Worm (Caenorhabditis elegans) whole organism, young adult: ENCODE data around the gene T05B4.13.
A peak's percentile ranks its signal among the peaks of the same experiment; 100 is the strongest.

Experiments used
- B0336.3 ChIP-seq: fragments of 200-800 bp; sonication (Bioruptor generic); IDR thresholded peaks from 2 replicates; pipeline ENCODE4 v1.3.6; 2022; ENCODE audit warnings: missing genetic modification characterization, missing compliant biosample characterization
- F33H1.4 ChIP-seq: fragments of 200-800 bp; sonication (Bioruptor generic); IDR thresholded peaks from 2 replicates; pipeline ENCODE4 v1.3.6; 2022; ENCODE audit warnings: missing genetic modification reagents, missing genetic modification characterization, missing compliant biosample characterization
- F37B4.10 ChIP-seq: fragments of 200-800 bp; sonication (Bioruptor generic); IDR thresholded peaks from 2 replicates; pipeline ENCODE4 v1.3.6; 2022; ENCODE audit warnings: missing genetic modification characterization, missing compliant biosample characterization
- F55B11.4 ChIP-seq: sonication (generic microtip); optimal IDR thresholded peaks from 2 replicates; lab custom pipeline; 2016; ENCODE audit warnings: missing compliant biosample characterization, missing genetic modification characterization, borderline replicate concordance; ENCODE audit not compliant: insufficient read depth
- K11D2.4 ChIP-seq: fragments of 200-800 bp; sonication (Bioruptor generic); IDR thresholded peaks from 2 replicates; pipeline ENCODE4 v1.3.6; 2022; ENCODE audit warnings: missing genetic modification reagents, missing genetic modification characterization, missing compliant biosample characterization
- T07F8.4 ChIP-seq: sonication (generic microtip); optimal IDR thresholded peaks from 2 replicates; lab custom pipeline; 2016; ENCODE audit warnings: mild to moderate bottlenecking, missing genetic modification characterization, moderate library complexity, missing compliant biosample characterization
- Y53F4B.3 ChIP-seq: fragments of 200-800 bp; sonication (Bioruptor generic); IDR thresholded peaks from 2 replicates; pipeline ENCODE4 v1.3.6; 2022; ENCODE audit warnings: missing genetic modification reagents, missing genetic modification characterization, missing compliant biosample characterization
- aptf-2 ChIP-seq: fragments of 200-800 bp; sonication (Bioruptor generic); conservative IDR thresholded peaks from 2 replicates; pipeline ENCODE4 v1.3.6; 2022; ENCODE audit warnings: missing genetic modification reagents, missing genetic modification characterization, missing compliant biosample characterization
- aptf-3 ChIP-seq: fragments of 200-800 bp; sonication (Bioruptor generic); IDR thresholded peaks from 2 replicates; pipeline ENCODE4 v1.3.6; 2022; ENCODE audit warnings: missing genetic modification characterization, missing compliant biosample characterization
- athp-1 ChIP-seq: sonication (generic microtip); optimal IDR thresholded peaks from 2 replicates; lab custom pipeline; 2017; ENCODE audit warnings: mild to moderate bottlenecking, missing genetic modification characterization, missing compliant biosample characterization
- attf-3 ChIP-seq: fragments of 200-800 bp; sonication (Bioruptor generic); conservative IDR thresholded peaks from 2 replicates; pipeline ENCODE4 v1.3.6; 2022; ENCODE audit warnings: missing genetic modification reagents, missing genetic modification characterization, missing compliant biosample characterization
- bed-2 ChIP-seq: fragments of 200-800 bp; sonication (Bioruptor generic); IDR thresholded peaks from 2 replicates; pipeline ENCODE4 v1.3.6; 2022; ENCODE audit warnings: missing genetic modification reagents, missing genetic modification characterization, missing compliant biosample characterization
- ccch-3 ChIP-seq: fragments of 200-800 bp; sonication (Bioruptor generic); optimal IDR thresholded peaks from 2 replicates; lab custom pipeline; 2018; ENCODE audit warnings: mild to moderate bottlenecking, missing genetic modification characterization, missing compliant biosample characterization
- cebp-2 ChIP-seq: fragments of 200-800 bp; sonication (Bioruptor generic); IDR thresholded peaks from 2 replicates; pipeline ENCODE4 v1.3.6; 2022; ENCODE audit warnings: missing genetic modification characterization, missing compliant biosample characterization
- ceh-79 ChIP-seq: sonication (generic microtip); optimal IDR thresholded peaks from 2 replicates; lab custom pipeline; 2017; ENCODE audit warnings: mild to moderate bottlenecking, missing genetic modification characterization, missing compliant biosample characterization
- egl-44 ChIP-seq: fragments of 200-800 bp; sonication (Bioruptor generic); IDR thresholded peaks from 2 replicates; pipeline ENCODE4 v1.3.6; 2022; ENCODE audit warnings: missing genetic modification reagents, missing genetic modification characterization, missing compliant biosample characterization
- ets-4 ChIP-seq: fragments of 200-800 bp; sonication (Bioruptor generic); optimal IDR thresholded peaks from 2 replicates; lab custom pipeline; 2018; ENCODE audit warnings: mild to moderate bottlenecking, missing genetic modification characterization, missing compliant biosample characterization
- hmg-1.2 ChIP-seq: fragments of 200-800 bp; sonication (Bioruptor generic); IDR thresholded peaks from 2 replicates; pipeline ENCODE4 v1.3.6; 2022; ENCODE audit warnings: missing genetic modification reagents, missing genetic modification characterization, missing compliant biosample characterization
- lag-1 ChIP-seq: fragments of 200-800 bp; sonication (Bioruptor generic); IDR thresholded peaks from 2 replicates; pipeline ENCODE4 v1.3.6; 2022; ENCODE audit warnings: missing genetic modification reagents, missing genetic modification characterization, missing compliant biosample characterization
- let-526 ChIP-seq: fragments of 200-800 bp; sonication (Bioruptor generic); IDR thresholded peaks from 2 replicates; pipeline ENCODE4 v1.3.6; 2022; ENCODE audit warnings: missing genetic modification reagents, missing genetic modification characterization, missing compliant biosample characterization
- let-607 ChIP-seq, 2 experiments: fragments of 200-800 bp in 1 of 2; sonication (Bioruptor generic) in 1 of 2; sonication (generic microtip) in 1 of 2; optimal IDR thresholded peaks; 2 replicates each; lab custom pipeline; 2016 to 2018; ENCODE audit warnings: mild to moderate bottlenecking in 2 of 2, missing compliant biosample characterization in 2 of 2, missing genetic modification characterization in 2 of 2, moderate library complexity in 2 of 2, missing genotype in 1 of 2
- lin-26 ChIP-seq: fragments of 200-800 bp; sonication (Bioruptor generic); IDR thresholded peaks from 2 replicates; pipeline ENCODE4 v1.3.6; 2022; ENCODE audit warnings: missing genetic modification reagents, missing genetic modification characterization, missing compliant biosample characterization
- lin-40 ChIP-seq: sonication (generic microtip); optimal IDR thresholded peaks from 2 replicates; lab custom pipeline; 2016; ENCODE audit warnings: missing genetic modification characterization, mild to moderate bottlenecking, missing compliant biosample characterization, missing genotype, missing genetic modification reagents
- lsl-1 ChIP-seq: fragments of 200-800 bp; sonication (Bioruptor generic); optimal IDR thresholded peaks from 2 replicates; lab custom pipeline; 2018; ENCODE audit warnings: mild to moderate bottlenecking, missing genetic modification characterization, moderate library complexity, missing compliant biosample characterization
- madf-10 ChIP-seq: sonication (generic microtip); optimal IDR thresholded peaks from 2 replicates; lab custom pipeline; 2016; ENCODE audit warnings: mild to moderate bottlenecking, missing genetic modification characterization, missing compliant biosample characterization
- madf-6 ChIP-seq: fragments of 200-800 bp; sonication (Bioruptor generic); IDR thresholded peaks from 2 replicates; pipeline ENCODE4 v1.3.6; 2022; ENCODE audit warnings: missing genetic modification reagents, missing genetic modification characterization, missing compliant biosample characterization
- madf-8 ChIP-seq: fragments of 200-800 bp; sonication (Bioruptor generic); conservative IDR thresholded peaks from 2 replicates; pipeline ENCODE4 v1.3.6; 2022; ENCODE audit warnings: missing genetic modification reagents, missing genetic modification characterization, missing compliant biosample characterization
- nfya-1 ChIP-seq: sonication (generic microtip); optimal IDR thresholded peaks from 2 replicates; lab custom pipeline; 2017; ENCODE audit warnings: antibody characterized with exemption, missing compliant biosample characterization, missing genetic modification characterization, borderline replicate concordance; ENCODE audit not compliant: insufficient read depth
- nfyb-1 ChIP-seq: fragments of 200-800 bp; sonication (Bioruptor generic); IDR thresholded peaks from 2 replicates; pipeline ENCODE4 v1.3.6; 2022; ENCODE audit warnings: missing genetic modification reagents, missing genetic modification characterization, missing compliant biosample characterization
- nhr-120 ChIP-seq: fragments of 200-800 bp; sonication (Bioruptor generic); IDR thresholded peaks from 2 replicates; pipeline ENCODE4 v1.3.6; 2022; ENCODE audit warnings: missing genetic modification characterization, missing compliant biosample characterization
- nhr-179 ChIP-seq: sonication (generic microtip); optimal IDR thresholded peaks from 2 replicates; lab custom pipeline; 2016; ENCODE audit warnings: mild to moderate bottlenecking, missing genetic modification characterization, missing compliant biosample characterization
- nhr-80 ChIP-seq: sonication (generic microtip); optimal IDR thresholded peaks from 2 replicates; lab custom pipeline; 2016; ENCODE audit warnings: missing genetic modification characterization, missing compliant biosample characterization
- rpc-1 ChIP-seq, 2 experiments: fragments of 150-350 bp in 1 of 2; sonication (generic microtip) in 1 of 2; optimal IDR thresholded peaks; 2 replicates each; lab custom pipeline; 2014 to 2018; ENCODE audit warnings: missing biosample characterization in 1 of 2, missing genetic modification characterization in 1 of 2, missing genetic modification reagents in 1 of 2, missing genotype in 1 of 2
- snpc-1.1 ChIP-seq: sonication (generic microtip); optimal IDR thresholded peaks from 2 replicates; lab custom pipeline; 2017; ENCODE audit warnings: missing genetic modification characterization, mild to moderate bottlenecking, missing compliant biosample characterization, antibody characterized with exemption, moderate library complexity, missing genotype, missing genetic modification reagents; ENCODE audit not compliant: insufficient read depth
- snpc-1.3 ChIP-seq: sonication (generic microtip); optimal IDR thresholded peaks from 2 replicates; lab custom pipeline; 2017; ENCODE audit warnings: missing genetic modification characterization, mild to moderate bottlenecking, missing compliant biosample characterization, antibody characterized with exemption, moderate library complexity, missing genotype, missing genetic modification reagents; ENCODE audit not compliant: insufficient read depth
- snpc-3.4 ChIP-seq: sonication (generic microtip); optimal IDR thresholded peaks from 2 replicates; lab custom pipeline; 2017; ENCODE audit warnings: missing genetic modification characterization, mild to moderate bottlenecking, missing compliant biosample characterization, antibody characterized with exemption, moderate library complexity, missing genotype, missing genetic modification reagents
- somi-1 ChIP-seq: fragments of 200-800 bp; sonication (Bioruptor generic); optimal IDR thresholded peaks from 2 replicates; lab custom pipeline; 2018; ENCODE audit warnings: mild to moderate bottlenecking, missing genetic modification characterization, missing compliant biosample characterization
- sptf-2 ChIP-seq: fragments of 200-800 bp; sonication (Bioruptor generic); optimal IDR thresholded peaks from 2 replicates; lab custom pipeline; 2018; ENCODE audit warnings: mild to moderate bottlenecking, missing genetic modification characterization, missing compliant biosample characterization
- tbp1 ChIP-seq: fragments of 200-800 bp; sonication (Bioruptor generic); optimal IDR thresholded peaks from 2 replicates; lab custom pipeline; 2018; ENCODE audit warnings: mild to moderate bottlenecking, missing genetic modification characterization, missing compliant biosample characterization
- tbx-9 ChIP-seq: sonication (generic microtip); optimal IDR thresholded peaks from 2 replicates; lab custom pipeline; 2016; ENCODE audit warnings: borderline replicate concordance, missing genetic modification characterization, inconsistent platforms, missing compliant biosample characterization
- xnd-1 ChIP-seq: sonication (generic microtip); optimal IDR thresholded peaks from 2 replicates; lab custom pipeline; 2016; ENCODE audit warnings: missing genotype, missing genetic modification reagents, missing genetic modification characterization, missing compliant biosample characterization
- zim-3 ChIP-seq: sonication (generic microtip); optimal IDR thresholded peaks from 2 replicates; lab custom pipeline; 2017; ENCODE audit warnings: mild to moderate bottlenecking, missing genetic modification characterization, moderate library complexity, missing compliant biosample characterization
- ztf-18 ChIP-seq: sonication (generic microtip); optimal IDR thresholded peaks from 2 replicates; lab custom pipeline; 2016; ENCODE audit warnings: missing genotype, mild to moderate bottlenecking, missing genetic modification characterization, missing compliant biosample characterization
- ztf-22 ChIP-seq: fragments of 200-800 bp; sonication (Bioruptor generic); optimal IDR thresholded peaks from 2 replicates; lab custom pipeline; 2018; ENCODE audit warnings: mild to moderate bottlenecking, missing genetic modification characterization, moderate library complexity, missing compliant biosample characterization
- ztf-25 ChIP-seq: fragments of 200-800 bp; sonication (Bioruptor generic); IDR thresholded peaks from 2 replicates; pipeline ENCODE4 v1.3.6; 2022; ENCODE audit warnings: missing genetic modification reagents, missing genetic modification characterization, missing compliant biosample characterization
- ztf-26 ChIP-seq: sonication (generic microtip); optimal IDR thresholded peaks from 2 replicates; lab custom pipeline; 2017; ENCODE audit warnings: missing genetic modification characterization, missing compliant biosample characterization

Gene T05B4.13

DNA sequence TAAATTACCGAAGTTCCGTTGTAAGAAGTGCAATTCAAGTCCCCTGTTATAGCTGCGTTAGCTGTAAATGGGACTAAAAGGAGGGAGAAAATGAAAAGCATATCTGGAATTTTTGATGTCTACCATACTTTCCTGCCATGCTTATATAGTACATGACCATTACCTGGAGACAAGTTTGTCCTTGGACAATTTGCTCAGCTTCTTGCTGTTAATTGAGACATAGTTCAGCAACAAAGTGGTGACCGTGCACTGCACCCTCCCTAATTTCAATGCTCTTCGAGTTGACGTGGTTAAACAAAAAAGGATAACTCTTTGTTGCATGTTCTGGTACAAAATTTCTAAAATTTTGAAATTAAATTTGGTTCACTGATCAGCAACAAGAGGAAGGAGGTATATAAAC, at the start of gene T05B4.13:
T05B4.13 (minus strand) TSS at position 101 of the 400 bp plus-strand sequence.
- no peak for TF ChIP-seq egl-44 (GFP tag; lab: Robert Waterston, UW)
- TF ChIP-seq nfya-1 (tag; lab: Kevin White, UChicago), result no peak
- TF ChIP-seq B0336.3 (GFP tag; lab: Robert Waterston, UW), result no peak
- TF ChIP-seq cebp-2 (GFP tag; lab: Robert Waterston, UW), result no peak
- no peak for TF ChIP-seq F37B4.10 (GFP tag; lab: Robert Waterston, UW)
- TF ChIP-seq ztf-22 (GFP tag; lab: Kevin White, UChicago), result no peak
- TF ChIP-seq let-607 (tag; optimal IDR thresholded peaks at IDR 0.05; lab: Kevin White, UChicago), result no peak
- TF ChIP-seq lin-26 (GFP tag; lab: Robert Waterston, UW), result no peak
- TF ChIP-seq, all 124 proteins: peak for 0

DNA sequence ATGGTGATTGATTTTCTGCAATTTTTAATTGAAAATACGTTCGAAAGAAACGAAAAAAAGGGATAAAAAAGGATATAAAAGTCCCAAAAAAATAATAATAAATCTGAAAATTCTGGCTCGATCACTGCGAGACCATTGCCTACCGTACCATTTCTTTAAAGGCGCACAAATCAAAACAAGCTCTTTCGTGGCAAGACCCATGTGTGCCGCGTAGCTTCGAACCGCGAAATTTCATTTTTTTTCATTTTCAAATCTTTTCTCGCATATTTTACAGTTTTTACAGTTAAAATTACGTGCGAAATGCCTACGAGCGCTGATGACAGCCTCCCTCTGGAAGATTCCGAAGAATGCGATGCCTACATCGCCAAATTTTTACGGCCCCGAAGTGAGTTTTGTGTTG, 48.3 kb upstream of the T05B4.13 start, which contains the start of the genes coh-4 and pid-5:
coh-4 (minus strand) TSS at position 17 of the 400 bp plus-strand sequence.
pid-5 (plus strand) TSS at position 259 of the 400 bp plus-strand sequence.
- TF ChIP-seq madf-10, result no peak
- TF ChIP-seq madf-8 (GFP tag; lab: Robert Waterston, UW), result peak; percentile 95
- TF ChIP-seq ceh-79 (tag; lab: Kevin White, UChicago), result no peak
- TF ChIP-seq ztf-26 (tag; lab: Kevin White, UChicago), result no peak
- no peak for TF ChIP-seq K11D2.4 (GFP tag; lab: Robert Waterston, UW)
- TF ChIP-seq F55B11.4 (tag; lab: Kevin White, UChicago), result no peak
- no peak for TF ChIP-seq aptf-3 (GFP tag; lab: Robert Waterston, UW)
- no peak for TF ChIP-seq nfya-1 (tag; lab: Kevin White, UChicago)
- TF ChIP-seq rpc-1 (optimal IDR thresholded peaks at IDR 0.05; lab: Kevin White, UChicago), result no peak
- no peak for TF ChIP-seq rpc-1 (tag; optimal IDR thresholded peaks at IDR 0.05; lab: Kevin White, UChicago)
- no peak for TF ChIP-seq sptf-2 (GFP tag; lab: Kevin White, UChicago)
- TF ChIP-seq attf-3 (GFP tag; lab: Robert Waterston, UW), result 0 out of 2 replicates have a peak, but pooled peaks have one; percentile 14
- TF ChIP-seq snpc-1.3 (tag; lab: Kevin White, UChicago), result peak; percentile 81
- TF ChIP-seq T07F8.4, result no peak
- TF ChIP-seq nhr-120 (GFP tag; lab: Robert Waterston, UW), result no peak
- no peak for TF ChIP-seq nhr-80 (tag; lab: Kevin White, UChicago)
- TF ChIP-seq tbx-9 (tag; lab: Kevin White, UChicago), result no peak
- no peak for TF ChIP-seq aptf-2 (GFP tag; lab: Robert Waterston, UW)
- no peak for TF ChIP-seq lag-1 (GFP tag; lab: Robert Waterston, UW)
- no peak for TF ChIP-seq ets-4
- no peak for TF ChIP-seq zim-3 (tag; lab: Kevin White, UChicago)
- TF ChIP-seq madf-6 (GFP tag; lab: Robert Waterston, UW), result peak; percentile 99
- TF ChIP-seq egl-44 (GFP tag; lab: Robert Waterston, UW), result no peak
- TF ChIP-seq lsl-1 (GFP tag; lab: Kevin White, UChicago), result peak; percentile 99
- no peak for TF ChIP-seq F37B4.10 (GFP tag; lab: Robert Waterston, UW)
- no peak for TF ChIP-seq let-526 (GFP tag; lab: Robert Waterston, UW)
- TF ChIP-seq xnd-1 (tag; lab: Kevin White, UChicago), result peak; percentile 99
- TF ChIP-seq lin-40 (tag; lab: Kevin White, UChicago), result no peak
- TF ChIP-seq snpc-3.4 (tag; lab: Kevin White, UChicago), result peak; percentile 94
- TF ChIP-seq ztf-18 (tag; lab: Kevin White, UChicago), result no peak
- peak; percentile 23 for TF ChIP-seq athp-1
- peak; percentile 63 for TF ChIP-seq nfyb-1
- no peak for TF ChIP-seq bed-2
- no peak for TF ChIP-seq Y53F4B.3 (GFP tag; lab: Robert Waterston, UW)
- TF ChIP-seq snpc-1.1 (tag; lab: Kevin White, UChicago), result peak; percentile 58
- TF ChIP-seq ztf-25 (GFP tag; lab: Robert Waterston, UW), result no peak
- TF ChIP-seq tbp1, result peak; percentile 63
- TF ChIP-seq hmg-1.2 (GFP tag; lab: Robert Waterston, UW), result peak; percentile 44
- TF ChIP-seq F33H1.4 (GFP tag; lab: Robert Waterston, UW), result peak; percentile 99
- TF ChIP-seq nhr-179 (tag; lab: Kevin White, UChicago), result no peak
- no peak for TF ChIP-seq ccch-3 (GFP tag; lab: Kevin White, UChicago)
- TF ChIP-seq somi-1 (GFP tag; lab: Kevin White, UChicago), result no peak
